Fruit fly (Drosophila melanogaster) whole organism, pupa: Measurements from ENCODE around the gene CalpC.
A peak's percentile ranks its signal among the peaks of the same experiment; 100 is the strongest.

Experiments
- CG10348 ChIP-seq: fragments of 200-800 bp; sonication (Bioruptor generic); IDR thresholded peaks from 2 replicates; pipeline ENCODE4 v1.3.6; 2022; ENCODE audit warnings: missing biosample characterization, missing genetic modification characterization
- CG12605 ChIP-seq: fragments of 200-800 bp; sonication (Bioruptor generic); IDR thresholded peaks from 2 replicates; pipeline ENCODE4 v1.3.6; 2022; ENCODE audit warnings: missing biosample characterization, missing genetic modification characterization
- CG13204 ChIP-seq: fragments of 200-800 bp; sonication (Bioruptor generic); optimal IDR thresholded peaks from 2 replicates; lab custom pipeline; 2018; ENCODE audit warnings: missing biosample characterization, mild to moderate bottlenecking, missing genetic modification characterization, moderate library complexity
- CG14655 ChIP-seq: fragments of 200-800 bp; sonication (Bioruptor generic); optimal IDR thresholded peaks from 3 replicates; lab custom pipeline; 2017; ENCODE audit warnings: mild to moderate bottlenecking, missing biosample characterization, missing genetic modification reagents, missing genetic modification characterization
- CG15710 ChIP-seq: fragments of 200-800 bp; sonication (Bioruptor generic); optimal IDR thresholded peaks from 2 replicates; lab custom pipeline; 2018; ENCODE audit warnings: missing biosample characterization, mild to moderate bottlenecking, missing genetic modification characterization, moderate library complexity
- CG17806 ChIP-seq: fragments of 200-800 bp; sonication (Bioruptor generic); optimal IDR thresholded peaks from 2 replicates; lab custom pipeline; 2018; ENCODE audit warnings: missing biosample characterization, mild to moderate bottlenecking, missing genetic modification characterization, moderate library complexity
- CG32121 ChIP-seq: fragments of 200-800 bp; sonication (Bioruptor generic); IDR thresholded peaks from 2 replicates; pipeline ENCODE4 v1.3.6; 2022; ENCODE audit warnings: missing biosample characterization, missing genetic modification characterization
- CG34367 ChIP-seq: fragments of 200-800 bp; sonication (Bioruptor generic); optimal IDR thresholded peaks from 2 replicates; lab custom pipeline; 2018; ENCODE audit warnings: missing biosample characterization, mild to moderate bottlenecking, missing genetic modification characterization
- CG4496 ChIP-seq: fragments of 200-800 bp; sonication (Bioruptor generic); IDR thresholded peaks from 3 replicates; pipeline ENCODE4 v1.3.6; 2022; ENCODE audit warnings: missing biosample characterization, missing genetic modification characterization
- CG8159 ChIP-seq: fragments of 200-800 bp; sonication (Bioruptor generic); optimal IDR thresholded peaks from 3 replicates; lab custom pipeline; 2018; ENCODE audit warnings: missing biosample characterization, mild to moderate bottlenecking, missing genetic modification characterization, moderate library complexity
- CG8301 ChIP-seq: fragments of 200-800 bp; sonication (Bioruptor generic); optimal IDR thresholded peaks from 2 replicates; lab custom pipeline; 2018; ENCODE audit warnings: missing biosample characterization, mild to moderate bottlenecking, missing genetic modification characterization
- CG9948 ChIP-seq: fragments of 200-800 bp; sonication (Bioruptor generic); optimal IDR thresholded peaks from 2 replicates; lab custom pipeline; 2018; ENCODE audit warnings: missing biosample characterization, mild to moderate bottlenecking, missing genetic modification characterization, moderate library complexity
- D1 ChIP-seq: fragments of 200-800 bp; sonication (Bioruptor generic); optimal IDR thresholded peaks from 2 replicates; lab custom pipeline; 2018; ENCODE audit warnings: missing biosample characterization, mild to moderate bottlenecking, missing genetic modification characterization, moderate library complexity
- EcR ChIP-seq: fragments of 200-800 bp; sonication (Bioruptor generic); optimal IDR thresholded peaks from 3 replicates; lab custom pipeline; 2019; ENCODE audit warnings: missing biosample characterization, missing genetic modification characterization, mild to moderate bottlenecking, moderate library complexity, missing genetic modification reagents
- Ets98B ChIP-seq: fragments of 200-800 bp; sonication (Bioruptor generic); IDR thresholded peaks from 2 replicates; pipeline ENCODE4 v1.3.6; 2022; ENCODE audit warnings: missing biosample characterization, missing genetic modification characterization
- Pif1A ChIP-seq: fragments of 200-800 bp; sonication (Bioruptor generic); optimal IDR thresholded peaks from 3 replicates; lab custom pipeline; 2016; ENCODE audit warnings: missing biosample characterization, missing genetic modification characterization
- Pif1B ChIP-seq: fragments of 200-800 bp; sonication (Bioruptor generic); optimal IDR thresholded peaks from 3 replicates; lab custom pipeline; 2016; ENCODE audit warnings: missing biosample characterization, missing genetic modification characterization
- Snoo ChIP-seq: fragments of 200-800 bp; sonication (Bioruptor generic); optimal IDR thresholded peaks from 3 replicates; lab custom pipeline; 2017; ENCODE audit warnings: missing biosample characterization, mild to moderate bottlenecking, missing genetic modification characterization, inconsistent platforms
- fd96Ca ChIP-seq: fragments of 200-800 bp; sonication (Bioruptor generic); IDR thresholded peaks from 3 replicates; pipeline ENCODE4 v1.3.6; 2022; ENCODE audit warnings: missing biosample characterization, missing genetic modification characterization
- gl ChIP-seq: fragments of 200-800 bp; sonication (Bioruptor generic); optimal IDR thresholded peaks from 2 replicates; lab custom pipeline; 2018; ENCODE audit warnings: missing biosample characterization, mild to moderate bottlenecking, missing genetic modification characterization
- rn ChIP-seq: fragments of 200-800 bp; sonication (Bioruptor generic); IDR thresholded peaks from 2 replicates; pipeline ENCODE4 v1.3.6; 2022; ENCODE audit warnings: missing biosample characterization, missing genetic modification characterization

The CalpC gene

DNA sequence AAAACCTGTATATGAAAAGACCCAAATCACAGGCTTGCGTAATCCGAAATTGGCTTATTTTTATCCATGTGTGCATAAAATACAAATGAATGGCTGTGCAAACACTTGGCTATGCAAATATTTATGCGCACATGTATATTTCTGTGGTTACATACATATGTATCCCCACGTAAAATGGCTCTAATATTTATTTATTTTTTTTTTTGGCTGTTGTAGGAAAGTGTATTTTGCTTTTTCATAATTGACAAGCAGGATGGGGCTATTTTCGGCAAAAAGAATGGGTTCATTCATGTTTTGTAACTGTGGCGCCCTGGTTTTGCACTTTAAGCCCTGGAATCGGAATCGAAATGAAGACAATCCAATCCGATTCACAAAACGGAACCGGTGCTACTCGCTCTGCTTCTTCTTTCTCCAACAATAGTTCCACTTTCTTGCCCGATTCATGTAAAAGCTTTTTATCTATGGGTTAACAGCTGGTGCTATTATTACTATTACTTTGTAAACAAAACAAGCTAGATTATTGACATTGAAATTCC is 9.6 kb downstream of the CalpC start:
- TF ChIP-seq fd96Ca (GFP tag; lab: Robert Waterston, UW), result peak; percentile 86
- TF ChIP-seq CG14655, result no peak
- TF ChIP-seq CG34367 (tag; lab: Kevin White, UChicago), result peak; percentile 46
- TF ChIP-seq Pif1B (GFP tag; lab: Kevin White, UChicago), result peak; percentile 77
- TF ChIP-seq rn (GFP tag; lab: Robert Waterston, UW), result peak; percentile 61
- peak; percentile 33 for TF ChIP-seq CG9948 (tag; lab: Kevin White, UChicago)
- no peak for TF ChIP-seq CG10348 (GFP tag; lab: Robert Waterston, UW)
- TF ChIP-seq CG4496, result peak; percentile 93
- no peak for TF ChIP-seq D1 (tag; lab: Kevin White, UChicago)
- no peak for TF ChIP-seq gl (tag; lab: Kevin White, UChicago)
- peak; percentile 87 for TF ChIP-seq Ets98B (GFP tag; lab: Robert Waterston, UW)
- TF ChIP-seq CG15710, result peak; percentile 55
- TF ChIP-seq Snoo, result peak; percentile 67
- TF ChIP-seq CG17806 (tag; lab: Kevin White, UChicago), result peak; percentile 62
- peak; percentile 64; the same call in 1 of the 2 replicates for TF ChIP-seq CG12605
- TF ChIP-seq EcR (GFP tag; lab: Kevin White, UChicago), result no peak
- TF ChIP-seq CG13204, result no peak
- TF ChIP-seq CG32121 (GFP tag; lab: Robert Waterston, UW), result peak; percentile 90
- peak; percentile 80 for TF ChIP-seq Pif1A (GFP tag; lab: Kevin White, UChicago)
- peak; percentile 57 for TF ChIP-seq CG8159
- peak; percentile 49 for TF ChIP-seq CG8301 (tag; lab: Kevin White, UChicago)

DNA sequence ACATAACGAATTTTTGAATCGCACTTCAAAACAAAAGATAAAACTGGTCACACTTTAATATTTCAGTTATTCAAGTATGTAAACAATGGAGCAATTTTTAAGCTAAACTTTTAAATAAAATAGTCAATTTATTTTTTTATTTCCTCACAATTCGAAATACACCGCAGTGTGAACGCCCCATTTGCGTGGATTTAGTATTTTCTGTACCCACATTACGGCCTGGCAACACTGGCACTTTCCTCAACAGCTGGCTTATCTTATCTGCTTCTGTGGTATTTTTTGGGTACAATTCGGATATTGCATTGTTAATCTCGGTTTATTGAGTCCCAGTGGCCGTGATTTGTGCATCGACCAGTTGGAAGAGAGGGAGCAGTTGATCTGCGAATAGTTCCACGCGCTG is 24.5 kb downstream of the CalpC start, which contains the start of gene sl:
TSS of gene sl (plus strand) at position 254 of the 400 bp plus-strand sequence.
- TF ChIP-seq CG9948 (tag; lab: Kevin White, UChicago), result no peak
- no peak for TF ChIP-seq CG8301 (tag; lab: Kevin White, UChicago)
- no peak for TF ChIP-seq CG17806 (tag; lab: Kevin White, UChicago)
- no peak for TF ChIP-seq CG14655

DNA sequence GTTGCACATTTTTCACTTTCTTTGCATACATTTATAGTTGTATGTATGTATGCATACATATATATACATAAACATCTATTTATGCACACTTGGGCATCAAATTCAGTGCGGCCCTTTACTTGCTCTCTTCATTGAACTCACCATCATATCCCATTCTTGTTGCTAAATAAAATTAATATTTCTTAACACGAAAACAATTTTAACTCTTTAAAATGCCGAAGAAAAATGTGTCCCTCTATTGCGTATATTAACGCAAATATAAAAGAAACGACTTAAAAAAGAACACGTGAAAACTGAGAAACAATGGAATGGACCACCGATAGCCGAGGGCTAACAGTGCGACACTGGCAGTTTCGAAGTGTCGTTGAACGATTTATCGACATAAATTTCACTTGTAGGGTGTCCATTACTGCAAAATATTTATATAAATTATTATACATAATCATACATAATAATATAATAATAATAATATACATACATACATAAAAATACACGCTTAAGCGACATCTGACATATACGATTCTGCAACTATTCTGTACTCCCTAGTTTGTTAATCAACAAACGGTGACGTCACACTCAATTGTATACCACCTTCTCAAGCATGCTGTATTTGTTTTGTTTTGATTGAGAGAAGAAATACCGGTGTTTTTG is 33.2 kb downstream of the CalpC start, which contains the start of the genes U2af50 and PIG-Q:
TSS of gene U2af50 (minus strand) at position 370 of the 651 bp plus-strand sequence.
TSS of gene PIG-Q (plus strand) at position 474 of the 651 bp plus-strand sequence.
- peak; percentile 87 for TF ChIP-seq CG34367 (tag; lab: Kevin White, UChicago)
- peak; percentile 86 for TF ChIP-seq EcR (GFP tag; lab: Kevin White, UChicago)
- TF ChIP-seq Ets98B (GFP tag; lab: Robert Waterston, UW), result peak; percentile 87; the same call in 1 of the 2 replicates
- peak; percentile 93 for TF ChIP-seq CG4496
- TF ChIP-seq Snoo, result peak; percentile 86
- TF ChIP-seq D1 (tag; lab: Kevin White, UChicago), result no peak
- TF ChIP-seq CG13204, result no peak
- TF ChIP-seq CG14655, result no peak
- peak; percentile 84 for TF ChIP-seq CG8301 (tag; lab: Kevin White, UChicago)
- TF ChIP-seq CG32121 (GFP tag; lab: Robert Waterston, UW), result peak; percentile 91
- no peak for TF ChIP-seq Pif1A (GFP tag; lab: Kevin White, UChicago)
- TF ChIP-seq CG9948 (tag; lab: Kevin White, UChicago), result peak; percentile 91
- TF ChIP-seq rn (GFP tag; lab: Robert Waterston, UW), result no peak; the same call in 1 of the 2 replicates
- peak; percentile 87 for TF ChIP-seq CG12605
- TF ChIP-seq gl (tag; lab: Kevin White, UChicago), result peak; percentile 73
- TF ChIP-seq CG15710, result peak; percentile 90
- TF ChIP-seq Pif1B (GFP tag; lab: Kevin White, UChicago), result peak; percentile 84
- TF ChIP-seq CG17806 (tag; lab: Kevin White, UChicago), result peak; percentile 91
- peak; percentile 93 for TF ChIP-seq CG8159
- TF ChIP-seq CG10348 (GFP tag; lab: Robert Waterston, UW), result no peak; the same call in 1 of the 2 replicates
- no peak for TF ChIP-seq fd96Ca (GFP tag; lab: Robert Waterston, UW)

DNA sequence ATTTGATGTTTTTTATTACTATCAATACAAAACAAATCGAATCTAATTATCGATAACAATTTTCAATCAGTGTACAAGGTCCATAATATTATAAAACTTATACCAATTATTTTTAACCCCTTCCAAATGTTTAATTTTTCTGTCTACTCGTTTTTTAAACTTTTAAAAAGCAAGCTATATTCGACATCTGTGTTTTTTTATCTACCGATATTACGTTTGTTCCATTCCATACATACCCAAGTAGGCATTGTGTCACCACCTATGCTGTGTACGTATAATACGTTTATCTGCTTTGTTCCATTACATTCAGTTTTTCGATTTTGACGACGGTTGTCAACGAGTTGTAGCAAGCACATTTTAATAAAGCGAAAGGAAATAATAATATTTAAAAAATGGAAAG is 35.7 kb downstream of the CalpC start, which contains the start of gene nonA:
TSS of gene nonA (plus strand) at position 264 of the 400 bp plus-strand sequence.
- TF ChIP-seq Snoo (no peak), CG8159 (no peak), CG8301 (tag; lab: Kevin White, UChicago) (no peak), CG10348 (GFP tag; lab: Robert Waterston, UW) (no peak), CG9948 (tag; lab: Kevin White, UChicago) (no peak), CG17806 (tag; lab: Kevin White, UChicago) (no peak), CG34367 (tag; lab: Kevin White, UChicago) (no peak), Ets98B (GFP tag; lab: Robert Waterston, UW) (no peak), Pif1B (GFP tag; lab: Kevin White, UChicago) (peak; percentile 20), CG14655 (no peak), CG12605 (no peak), CG4496 (no peak), Pif1A (GFP tag; lab: Kevin White, UChicago) (peak; percentile 3)

DNA sequence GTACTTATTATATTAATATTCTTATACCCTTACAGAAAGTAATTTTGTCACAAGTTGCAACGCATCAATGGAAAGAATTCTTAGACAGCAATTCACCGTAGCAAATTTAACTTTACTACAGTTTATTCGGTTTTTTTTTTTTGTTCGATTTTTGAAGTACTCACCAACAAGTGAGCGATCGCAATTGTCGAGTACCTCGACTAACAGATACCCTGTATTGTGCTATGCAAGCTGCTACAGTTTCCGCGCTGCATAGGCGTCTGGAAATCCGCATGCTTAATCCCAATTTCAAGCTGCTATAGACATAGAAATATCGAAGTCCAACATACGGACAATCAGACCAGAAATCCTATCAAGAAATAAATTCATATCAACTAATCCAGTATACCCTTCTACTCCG is 43.0 kb downstream of the CalpC start:
- TF ChIP-seq CG4496 (no peak), Snoo (no peak), CG34367 (tag; lab: Kevin White, UChicago) (no peak), CG10348 (GFP tag; lab: Robert Waterston, UW) (no peak), CG12605 (no peak), EcR (GFP tag; lab: Kevin White, UChicago) (no peak)
